Worm (Caenorhabditis elegans) whole organism, young adult: Measurements from ENCODE around the gene sru-24.

Source experiments
- egrh-3 ChIP-seq: fragments of 200-800 bp; sonication (Bioruptor generic); IDR thresholded peaks from 2 replicates; pipeline ENCODE4 v1.3.6; 2022; ENCODE audit warnings: missing genetic modification reagents, missing genetic modification characterization, missing compliant biosample characterization
- ekl-4 ChIP-seq: fragments of 200-800 bp; sonication (Bioruptor generic); IDR thresholded peaks from 2 replicates; pipeline ENCODE4 v1.3.6; 2022; ENCODE audit warnings: missing genetic modification reagents, missing genetic modification characterization, missing compliant biosample characterization
- hrde-1 ChIP-seq: sonication (generic microtip); optimal IDR thresholded peaks from 2 replicates; lab custom pipeline; 2016; ENCODE audit warnings: missing genetic modification characterization, mild to moderate bottlenecking, missing compliant biosample characterization, moderate library complexity, missing genotype, missing genetic modification reagents, borderline replicate concordance
- lin-54 ChIP-seq: fragments of 200-800 bp; sonication (Bioruptor generic); optimal IDR thresholded peaks from 2 replicates; lab custom pipeline; 2018; ENCODE audit warnings: mild to moderate bottlenecking, missing genetic modification characterization, missing compliant biosample characterization
- rec-8 ChIP-seq, 2 experiments: sonication (generic microtip); optimal IDR thresholded peaks; 2 replicates each; lab custom pipeline; 2016; ENCODE audit warnings: mild to moderate bottlenecking in 2 of 2, missing genetic modification characterization in 2 of 2, missing genetic modification reagents in 2 of 2, missing genotype in 2 of 2, missing biosample characterization in 1 of 2, missing compliant biosample characterization in 1 of 2, moderate library complexity in 1 of 2
- snpc-4 ChIP-seq, 5 experiments: fragments of 150-350 bp in 1 of 5; sonication (generic microtip) in 4 of 5; optimal IDR thresholded peaks; 2 replicates each; lab custom pipeline; 2014 to 2018; ENCODE audit warnings: missing genetic modification characterization in 5 of 5, missing biosample characterization in 3 of 5, antibody characterized with exemption in 2 of 5, mild to moderate bottlenecking in 2 of 5, missing compliant biosample characterization in 2 of 5, missing genotype in 2 of 5, moderate library complexity in 2 of 5, missing genetic modification reagents in 1 of 5
- unc-62 ChIP-seq: fragments of 150-350 bp; optimal IDR thresholded peaks from 2 replicates; lab custom pipeline; 2014; ENCODE audit warnings: missing biosample characterization, missing genetic modification reagents, missing genetic modification characterization
- ztf-28 ChIP-seq: fragments of 200-800 bp; sonication (Bioruptor generic); IDR thresholded peaks from 2 replicates; pipeline ENCODE4 v1.3.6; 2022; ENCODE audit warnings: missing genetic modification reagents, missing genetic modification characterization, missing compliant biosample characterization

- no peak for TF ChIP-seq lin-54 (GFP tag; lab: Kevin White, UChicago)
- TF ChIP-seq snpc-4 (GFP tag; optimal IDR thresholded peaks at IDR 0.05; lab: Kevin White, UChicago), result no peak
- TF ChIP-seq snpc-4 (tag; optimal IDR thresholded peaks at IDR 0.05; lab: Kevin White, UChicago), result no peak
- TF ChIP-seq unc-62 (GFP tag; lab: Kevin White, UChicago), result no peak
- TF ChIP-seq egrh-3 (GFP tag; lab: Robert Waterston, UW), result no peak
- no peak for TF ChIP-seq ztf-28 (GFP tag; lab: Robert Waterston, UW)
- TF ChIP-seq rec-8 (tag; optimal IDR thresholded peaks at IDR 0.05; lab: Kevin White, UChicago), result no peak
- no peak for TF ChIP-seq hrde-1 (tag; lab: Kevin White, UChicago)
- TF ChIP-seq ekl-4 (GFP tag; lab: Robert Waterston, UW), result no peak
Observed at ce11 chrV:646888-647287, 24.4 kb downstream of the sru-24 start, which contains the start of gene ugt-42.
